Worm (Caenorhabditis elegans) whole organism, young adult: ENCODE data around the gene unc-76.
A peak's percentile ranks its signal among the peaks of the same experiment; 100 is the strongest.

Experiments
- B0336.3 ChIP-seq: fragments of 200-800 bp; sonication (Bioruptor generic); IDR thresholded peaks from 2 replicates; pipeline ENCODE4 v1.3.6; 2022; ENCODE audit warnings: missing genetic modification characterization, missing compliant biosample characterization
- C06A6.2 ChIP-seq: fragments of 200-800 bp; sonication (Bioruptor generic); conservative IDR thresholded peaks from 2 replicates; pipeline ENCODE4 v1.3.6; 2022; ENCODE audit warnings: missing genetic modification characterization, missing compliant biosample characterization
- D2030.7 ChIP-seq: fragments of 200-800 bp; sonication (Bioruptor generic); IDR thresholded peaks from 2 replicates; pipeline ENCODE4 v1.3.6; 2022; ENCODE audit warnings: missing genetic modification reagents, missing genetic modification characterization, missing compliant biosample characterization
- F10E7.11 ChIP-seq: sonication (generic microtip); optimal IDR thresholded peaks from 2 replicates; lab custom pipeline; 2017; ENCODE audit warnings: mild to moderate bottlenecking, missing genetic modification characterization, moderate library complexity, missing compliant biosample characterization
- T26A5.8 ChIP-seq: sonication (generic microtip); optimal IDR thresholded peaks from 2 replicates; lab custom pipeline; 2016; ENCODE audit warnings: missing genetic modification characterization, missing compliant biosample characterization
- Y67H2A.10 ChIP-seq: fragments of 200-800 bp; sonication (Bioruptor generic); conservative IDR thresholded peaks from 2 replicates; pipeline ENCODE4 v1.3.6; 2022; ENCODE audit warnings: missing genetic modification reagents, missing genetic modification characterization, missing compliant biosample characterization
- Y95B8A.8 ChIP-seq: fragments of 200-800 bp; sonication (Bioruptor generic); IDR thresholded peaks from 2 replicates; pipeline ENCODE4 v1.3.6; 2022; ENCODE audit warnings: missing genetic modification reagents, missing genetic modification characterization, missing compliant biosample characterization
- ZK185.1 ChIP-seq: sonication (generic microtip); optimal IDR thresholded peaks from 2 replicates; lab custom pipeline; 2016; ENCODE audit warnings: mild to moderate bottlenecking, missing genetic modification characterization, missing compliant biosample characterization; ENCODE audit not compliant: poor library complexity, severe bottlenecking
- aptf-3 ChIP-seq: fragments of 200-800 bp; sonication (Bioruptor generic); IDR thresholded peaks from 2 replicates; pipeline ENCODE4 v1.3.6; 2022; ENCODE audit warnings: missing genetic modification characterization, missing compliant biosample characterization
- atf-7 ChIP-seq: sonication (generic microtip); optimal IDR thresholded peaks from 2 replicates; lab custom pipeline; 2017; ENCODE audit warnings: mild to moderate bottlenecking, missing genetic modification characterization, missing compliant biosample characterization
- athp-1 ChIP-seq: sonication (generic microtip); optimal IDR thresholded peaks from 2 replicates; lab custom pipeline; 2017; ENCODE audit warnings: mild to moderate bottlenecking, missing genetic modification characterization, missing compliant biosample characterization
- attf-6 ChIP-seq: fragments of 200-800 bp; sonication (Bioruptor generic); IDR thresholded peaks from 2 replicates; pipeline ENCODE4 v1.3.6; 2022; ENCODE audit warnings: missing genetic modification reagents, missing genetic modification characterization, missing compliant biosample characterization
- bed-1 ChIP-seq: fragments of 200-800 bp; sonication (Bioruptor generic); IDR thresholded peaks from 2 replicates; pipeline ENCODE4 v1.3.6; 2022; ENCODE audit warnings: missing genetic modification reagents, missing genetic modification characterization, missing compliant biosample characterization
- bed-2 ChIP-seq: fragments of 200-800 bp; sonication (Bioruptor generic); IDR thresholded peaks from 2 replicates; pipeline ENCODE4 v1.3.6; 2022; ENCODE audit warnings: missing genetic modification reagents, missing genetic modification characterization, missing compliant biosample characterization
- ccch-3 ChIP-seq: fragments of 200-800 bp; sonication (Bioruptor generic); optimal IDR thresholded peaks from 2 replicates; lab custom pipeline; 2018; ENCODE audit warnings: mild to moderate bottlenecking, missing genetic modification characterization, missing compliant biosample characterization
- ceh-27 ChIP-seq: fragments of 200-800 bp; sonication (Bioruptor generic); optimal IDR thresholded peaks from 2 replicates; lab custom pipeline; 2018; ENCODE audit warnings: mild to moderate bottlenecking, missing genetic modification characterization, moderate library complexity, missing compliant biosample characterization
- ceh-79 ChIP-seq: sonication (generic microtip); optimal IDR thresholded peaks from 2 replicates; lab custom pipeline; 2017; ENCODE audit warnings: mild to moderate bottlenecking, missing genetic modification characterization, missing compliant biosample characterization
- ceh-91 ChIP-seq: fragments of 200-800 bp; sonication (Bioruptor generic); IDR thresholded peaks from 2 replicates; pipeline ENCODE4 v1.3.6; 2022; ENCODE audit warnings: missing genetic modification reagents, missing genetic modification characterization, missing compliant biosample characterization
- chd-7 ChIP-seq: sonication (generic microtip); optimal IDR thresholded peaks from 2 replicates; lab custom pipeline; 2016; ENCODE audit warnings: mild to moderate bottlenecking, missing genetic modification characterization, moderate library complexity, missing compliant biosample characterization
- die-1 ChIP-seq: sonication (generic microtip); optimal IDR thresholded peaks from 2 replicates; lab custom pipeline; 2016; ENCODE audit warnings: missing genotype, mild to moderate bottlenecking, missing genetic modification characterization, missing compliant biosample characterization
- dpl-1 ChIP-seq: fragments of 150-350 bp; optimal IDR thresholded peaks from 2 replicates; lab custom pipeline; 2014; ENCODE audit warnings: missing biosample characterization, missing genetic modification reagents, missing genetic modification characterization
- egl-18 ChIP-seq: fragments of 200-800 bp; sonication (Bioruptor generic); IDR thresholded peaks from 2 replicates; pipeline ENCODE4 v1.3.6; 2022; ENCODE audit warnings: missing genetic modification reagents, missing genetic modification characterization, missing compliant biosample characterization
- egrh-3 ChIP-seq: fragments of 200-800 bp; sonication (Bioruptor generic); IDR thresholded peaks from 2 replicates; pipeline ENCODE4 v1.3.6; 2022; ENCODE audit warnings: missing genetic modification reagents, missing genetic modification characterization, missing compliant biosample characterization
- ets-4 ChIP-seq: fragments of 200-800 bp; sonication (Bioruptor generic); optimal IDR thresholded peaks from 2 replicates; lab custom pipeline; 2018; ENCODE audit warnings: mild to moderate bottlenecking, missing genetic modification characterization, missing compliant biosample characterization
- hmg-1.2 ChIP-seq: fragments of 200-800 bp; sonication (Bioruptor generic); IDR thresholded peaks from 2 replicates; pipeline ENCODE4 v1.3.6; 2022; ENCODE audit warnings: missing genetic modification reagents, missing genetic modification characterization, missing compliant biosample characterization
- hmg-20 ChIP-seq: fragments of 200-800 bp; sonication (Bioruptor generic); IDR thresholded peaks from 2 replicates; pipeline ENCODE4 v1.3.6; 2022; ENCODE audit warnings: missing genetic modification reagents, missing genetic modification characterization, missing compliant biosample characterization
- let-526 ChIP-seq: fragments of 200-800 bp; sonication (Bioruptor generic); IDR thresholded peaks from 2 replicates; pipeline ENCODE4 v1.3.6; 2022; ENCODE audit warnings: missing genetic modification reagents, missing genetic modification characterization, missing compliant biosample characterization
- let-607 ChIP-seq, 2 experiments: fragments of 200-800 bp in 1 of 2; sonication (Bioruptor generic) in 1 of 2; sonication (generic microtip) in 1 of 2; optimal IDR thresholded peaks; 2 replicates each; lab custom pipeline; 2016 to 2018; ENCODE audit warnings: mild to moderate bottlenecking in 2 of 2, missing compliant biosample characterization in 2 of 2, missing genetic modification characterization in 2 of 2, moderate library complexity in 2 of 2, missing genotype in 1 of 2
- lin-26 ChIP-seq: fragments of 200-800 bp; sonication (Bioruptor generic); IDR thresholded peaks from 2 replicates; pipeline ENCODE4 v1.3.6; 2022; ENCODE audit warnings: missing genetic modification reagents, missing genetic modification characterization, missing compliant biosample characterization
- lin-40 ChIP-seq: sonication (generic microtip); optimal IDR thresholded peaks from 2 replicates; lab custom pipeline; 2016; ENCODE audit warnings: missing genetic modification characterization, mild to moderate bottlenecking, missing compliant biosample characterization, missing genotype, missing genetic modification reagents
- lin-54 ChIP-seq: fragments of 200-800 bp; sonication (Bioruptor generic); optimal IDR thresholded peaks from 2 replicates; lab custom pipeline; 2018; ENCODE audit warnings: mild to moderate bottlenecking, missing genetic modification characterization, missing compliant biosample characterization
- lsy-27 ChIP-seq: sonication (generic microtip); optimal IDR thresholded peaks from 2 replicates; lab custom pipeline; 2017; ENCODE audit warnings: missing genetic modification characterization, mild to moderate bottlenecking, missing compliant biosample characterization, antibody characterized with exemption, missing genotype, borderline replicate concordance; ENCODE audit not compliant: insufficient read depth
- madf-3 ChIP-seq: fragments of 200-800 bp; sonication (Bioruptor generic); IDR thresholded peaks from 2 replicates; pipeline ENCODE4 v1.3.6; 2022; ENCODE audit warnings: missing genetic modification reagents, missing genetic modification characterization, missing compliant biosample characterization
- madf-6 ChIP-seq: fragments of 200-800 bp; sonication (Bioruptor generic); IDR thresholded peaks from 2 replicates; pipeline ENCODE4 v1.3.6; 2022; ENCODE audit warnings: missing genetic modification reagents, missing genetic modification characterization, missing compliant biosample characterization
- madf-8 ChIP-seq: fragments of 200-800 bp; sonication (Bioruptor generic); conservative IDR thresholded peaks from 2 replicates; pipeline ENCODE4 v1.3.6; 2022; ENCODE audit warnings: missing genetic modification reagents, missing genetic modification characterization, missing compliant biosample characterization
- mel-28 ChIP-seq: sonication (generic microtip); optimal IDR thresholded peaks from 2 replicates; lab custom pipeline; 2016; ENCODE audit warnings: borderline replicate concordance, mild to moderate bottlenecking, missing genetic modification characterization, missing compliant biosample characterization
- mxl-1 ChIP-seq: sonication (generic microtip); optimal IDR thresholded peaks from 2 replicates; lab custom pipeline; 2016; ENCODE audit warnings: missing genetic modification characterization, missing compliant biosample characterization
- nfya-1 ChIP-seq: sonication (generic microtip); optimal IDR thresholded peaks from 2 replicates; lab custom pipeline; 2017; ENCODE audit warnings: antibody characterized with exemption, missing compliant biosample characterization, missing genetic modification characterization, borderline replicate concordance; ENCODE audit not compliant: insufficient read depth
- nhr-27 ChIP-seq: fragments of 200-800 bp; sonication (Bioruptor generic); optimal IDR thresholded peaks from 2 replicates; lab custom pipeline; 2018; ENCODE audit warnings: mild to moderate bottlenecking, missing genetic modification characterization, moderate library complexity, missing compliant biosample characterization
- nhr-90 ChIP-seq: sonication (generic microtip); optimal IDR thresholded peaks from 2 replicates; lab custom pipeline; 2016; ENCODE audit warnings: missing genotype, mild to moderate bottlenecking, missing genetic modification characterization, missing compliant biosample characterization
- pha-4 ChIP-seq: fragments of 150-350 bp; sonication (generic microtip); optimal IDR thresholded peaks from 2 replicates; lab custom pipeline; 2014; ENCODE audit warnings: missing biosample characterization, missing genetic modification reagents, missing genetic modification characterization
- rcor-1 ChIP-seq: fragments of 200-800 bp; sonication (Bioruptor generic); IDR thresholded peaks from 2 replicates; pipeline ENCODE4 v1.3.6; 2022; ENCODE audit warnings: missing genetic modification reagents, missing genetic modification characterization, missing compliant biosample characterization
- snpc-1.3 ChIP-seq: sonication (generic microtip); optimal IDR thresholded peaks from 2 replicates; lab custom pipeline; 2017; ENCODE audit warnings: missing genetic modification characterization, mild to moderate bottlenecking, missing compliant biosample characterization, antibody characterized with exemption, moderate library complexity, missing genotype, missing genetic modification reagents; ENCODE audit not compliant: insufficient read depth
- snpc-3.4 ChIP-seq: sonication (generic microtip); optimal IDR thresholded peaks from 2 replicates; lab custom pipeline; 2017; ENCODE audit warnings: missing genetic modification characterization, mild to moderate bottlenecking, missing compliant biosample characterization, antibody characterized with exemption, moderate library complexity, missing genotype, missing genetic modification reagents
- xnd-1 ChIP-seq: sonication (generic microtip); optimal IDR thresholded peaks from 2 replicates; lab custom pipeline; 2016; ENCODE audit warnings: missing genotype, missing genetic modification reagents, missing genetic modification characterization, missing compliant biosample characterization
- zim-3 ChIP-seq: sonication (generic microtip); optimal IDR thresholded peaks from 2 replicates; lab custom pipeline; 2017; ENCODE audit warnings: mild to moderate bottlenecking, missing genetic modification characterization, moderate library complexity, missing compliant biosample characterization
- ztf-18 ChIP-seq: sonication (generic microtip); optimal IDR thresholded peaks from 2 replicates; lab custom pipeline; 2016; ENCODE audit warnings: missing genotype, mild to moderate bottlenecking, missing genetic modification characterization, missing compliant biosample characterization
- ztf-25 ChIP-seq: fragments of 200-800 bp; sonication (Bioruptor generic); IDR thresholded peaks from 2 replicates; pipeline ENCODE4 v1.3.6; 2022; ENCODE audit warnings: missing genetic modification reagents, missing genetic modification characterization, missing compliant biosample characterization
- ztf-26 ChIP-seq: sonication (generic microtip); optimal IDR thresholded peaks from 2 replicates; lab custom pipeline; 2017; ENCODE audit warnings: missing genetic modification characterization, missing compliant biosample characterization

Gene unc-76

DNA sequence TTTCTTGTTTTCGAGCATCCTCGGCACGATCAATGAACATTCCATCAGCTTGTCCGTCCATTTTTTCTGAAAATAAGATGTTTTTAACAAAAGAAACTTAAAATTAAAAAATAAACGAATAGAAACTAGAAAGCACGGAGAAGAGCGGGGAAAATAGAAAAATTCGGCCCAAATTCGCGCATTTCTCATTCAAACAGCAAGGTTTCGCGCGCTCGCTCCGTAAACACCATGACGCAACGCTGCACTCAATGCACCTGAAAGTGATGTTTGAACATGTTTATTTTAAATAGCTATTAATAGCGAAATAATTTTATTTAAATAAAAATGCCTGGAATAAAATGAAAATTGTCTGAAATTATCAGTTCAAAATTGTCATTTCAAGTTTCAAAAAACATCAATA lies 12.0 kb upstream of the unc-76 start, which contains the start of the genes mcm-3 and C25D7.15 (continued):
- peak; percentile 72 for TF ChIP-seq xnd-1 (tag; lab: Kevin White, UChicago)
- TF ChIP-seq hmg-1.2 (GFP tag; lab: Robert Waterston, UW) = peak; percentile 46; the same call in 1 of the 2 replicates
- no peak for TF ChIP-seq mxl-1 (tag; lab: Kevin White, UChicago)
- TF ChIP-seq F10E7.11 (tag; lab: Kevin White, UChicago) = no peak
- no peak for TF ChIP-seq ztf-25 (GFP tag; lab: Robert Waterston, UW)
- no peak for TF ChIP-seq lin-40
- no peak for TF ChIP-seq ztf-26 (tag; lab: Kevin White, UChicago)
- TF ChIP-seq nhr-27 (tag; lab: Kevin White, UChicago) = no peak
- TF ChIP-seq chd-7 (tag; lab: Kevin White, UChicago) = no peak
- peak; percentile 80 for TF ChIP-seq lin-54 (GFP tag; lab: Kevin White, UChicago)
- TF ChIP-seq ccch-3 (GFP tag; lab: Kevin White, UChicago) = no peak
- TF ChIP-seq ceh-27 (GFP tag; lab: Kevin White, UChicago) = no peak
- TF ChIP-seq die-1 = no peak
- TF ChIP-seq egrh-3 (GFP tag; lab: Robert Waterston, UW) = no peak
- peak; percentile 87 for TF ChIP-seq D2030.7 (GFP tag; lab: Robert Waterston, UW)
- no peak for TF ChIP-seq let-607 (tag; optimal IDR thresholded peaks at IDR 0.05; lab: Kevin White, UChicago)
- no peak for TF ChIP-seq C06A6.2
- TF ChIP-seq ets-4 (GFP tag; lab: Kevin White, UChicago) = no peak
- no peak for TF ChIP-seq lsy-27
- TF ChIP-seq ztf-18 (tag; lab: Kevin White, UChicago) = peak; percentile 7
- no peak for TF ChIP-seq Y67H2A.10 (GFP tag; lab: Robert Waterston, UW)
- TF ChIP-seq B0336.3 (GFP tag; lab: Robert Waterston, UW) = peak; percentile 50; the same call in 1 of the 2 replicates
- TF ChIP-seq madf-6 = peak; percentile 97
- TF ChIP-seq ceh-91 (GFP tag; lab: Robert Waterston, UW) = peak; percentile 89
- TF ChIP-seq nfya-1 (tag; lab: Kevin White, UChicago) = no peak
- no peak for TF ChIP-seq ZK185.1
- no peak for TF ChIP-seq bed-2 (GFP tag; lab: Robert Waterston, UW)
- TF ChIP-seq egl-18 (GFP tag; lab: Robert Waterston, UW) = no peak
- peak; percentile 61; the same call in 1 of the 2 replicates for TF ChIP-seq Y95B8A.8 (GFP tag; lab: Robert Waterston, UW)
- TF ChIP-seq bed-1 (GFP tag; lab: Robert Waterston, UW) = no peak
- peak; percentile 78; the same call in 1 of the 2 replicates for TF ChIP-seq madf-3 (GFP tag; lab: Robert Waterston, UW)
- peak; percentile 90 for TF ChIP-seq madf-8 (GFP tag; lab: Robert Waterston, UW)
- peak; percentile 89 for TF ChIP-seq dpl-1 (GFP tag; lab: Kevin White, UChicago)
- no peak for TF ChIP-seq attf-6 (GFP tag; lab: Robert Waterston, UW)
- TF ChIP-seq snpc-1.3 (tag; lab: Kevin White, UChicago) = peak; percentile 27
- no peak for TF ChIP-seq ceh-79 (tag; lab: Kevin White, UChicago)
- TF ChIP-seq snpc-3.4 (tag; lab: Kevin White, UChicago) = peak; percentile 84
- no peak for TF ChIP-seq nhr-90 (tag; lab: Kevin White, UChicago)
- TF ChIP-seq zim-3 (tag; lab: Kevin White, UChicago) = no peak
- TF ChIP-seq atf-7 (tag; lab: Kevin White, UChicago) = no peak
- no peak for TF ChIP-seq hmg-20 (GFP tag; lab: Robert Waterston, UW)
- no peak for TF ChIP-seq T26A5.8 (tag; lab: Kevin White, UChicago)
- no peak for TF ChIP-seq aptf-3 (GFP tag; lab: Robert Waterston, UW)
- no peak for TF ChIP-seq pha-4 (tag; lab: Kevin White, UChicago)
- TF ChIP-seq mel-28 (tag; lab: Kevin White, UChicago) = no peak
- peak; percentile 50 for TF ChIP-seq rcor-1
- TF ChIP-seq lin-26 = no peak
- no peak for TF ChIP-seq athp-1 (tag; lab: Kevin White, UChicago)
- no peak for TF ChIP-seq let-526 (GFP tag; lab: Robert Waterston, UW)
